Worm (Caenorhabditis elegans) whole organism, young adult: ENCODE results near the gene srlf-12.

Experiments
- ekl-4 ChIP-seq: fragments of 200-800 bp; sonication (Bioruptor generic); IDR thresholded peaks from 2 replicates; pipeline ENCODE4 v1.3.6; 2022; ENCODE audit warnings: missing genetic modification reagents, missing genetic modification characterization, missing compliant biosample characterization
- lin-54 ChIP-seq: fragments of 200-800 bp; sonication (Bioruptor generic); optimal IDR thresholded peaks from 2 replicates; lab custom pipeline; 2018; ENCODE audit warnings: mild to moderate bottlenecking, missing genetic modification characterization, missing compliant biosample characterization
- pha-4 ChIP-seq: fragments of 150-350 bp; sonication (generic microtip); optimal IDR thresholded peaks from 2 replicates; lab custom pipeline; 2014; ENCODE audit warnings: missing biosample characterization, missing genetic modification reagents, missing genetic modification characterization
- snpc-1.1 ChIP-seq: sonication (generic microtip); optimal IDR thresholded peaks from 2 replicates; lab custom pipeline; 2017; ENCODE audit warnings: missing genetic modification characterization, mild to moderate bottlenecking, missing compliant biosample characterization, antibody characterized with exemption, moderate library complexity, missing genotype, missing genetic modification reagents; ENCODE audit not compliant: insufficient read depth
- snpc-4 ChIP-seq, 5 experiments: fragments of 150-350 bp in 1 of 5; sonication (generic microtip) in 4 of 5; optimal IDR thresholded peaks; 2 replicates each; lab custom pipeline; 2014 to 2018; ENCODE audit warnings: missing genetic modification characterization in 5 of 5, missing biosample characterization in 3 of 5, antibody characterized with exemption in 2 of 5, mild to moderate bottlenecking in 2 of 5, missing compliant biosample characterization in 2 of 5, missing genotype in 2 of 5, moderate library complexity in 2 of 5, missing genetic modification reagents in 1 of 5
- zim-3 ChIP-seq: sonication (generic microtip); optimal IDR thresholded peaks from 2 replicates; lab custom pipeline; 2017; ENCODE audit warnings: mild to moderate bottlenecking, missing genetic modification characterization, moderate library complexity, missing compliant biosample characterization

- TF ChIP-seq pha-4 = no peak
- no peak for TF ChIP-seq zim-3
- TF ChIP-seq lin-54 (GFP tag; lab: Kevin White, UChicago) = no peak
- no peak for TF ChIP-seq snpc-4 (GFP tag; optimal IDR thresholded peaks at IDR 0.05; lab: Kevin White, UChicago)
- TF ChIP-seq snpc-4 (tag; optimal IDR thresholded peaks at IDR 0.05; lab: Kevin White, UChicago) = no peak
- TF ChIP-seq ekl-4 (GFP tag; lab: Robert Waterston, UW) = no peak
- no peak for TF ChIP-seq snpc-1.1
Measured at ce11 chrIV:10916134-10916533, 24.2 kb upstream of the srlf-12 start.
